Worm (Caenorhabditis elegans) whole organism, L2 larva: ENCODE results near the gene D1005.10.

Source experiments
- F13H6.1 ChIP-seq: sonication (generic microtip); optimal IDR thresholded peaks from 2 replicates; lab custom pipeline; 2016; ENCODE audit warnings: missing genetic modification characterization, missing compliant biosample characterization
- R02D3.7 ChIP-seq: fragments of 150-350 bp; optimal IDR thresholded peaks from 2 replicates; lab custom pipeline; 2014; ENCODE audit warnings: missing biosample characterization, missing genetic modification characterization
- Y55F3AM.14 ChIP-seq: fragments of 200-800 bp; sonication (Bioruptor generic); optimal IDR thresholded peaks from 2 replicates; lab custom pipeline; 2018; ENCODE audit warnings: mild to moderate bottlenecking, missing genetic modification characterization, missing compliant biosample characterization
- ZK546.5 ChIP-seq: sonication (generic microtip); optimal IDR thresholded peaks from 2 replicates; lab custom pipeline; 2017; ENCODE audit warnings: missing biosample characterization, missing genetic modification characterization
- alr-1 ChIP-seq: fragments of 150-350 bp; optimal IDR thresholded peaks from 2 replicates; lab custom pipeline; 2014; ENCODE audit warnings: missing biosample characterization, missing genetic modification characterization
- aly-2 ChIP-seq: fragments of 150-350 bp; optimal IDR thresholded peaks from 2 replicates; lab custom pipeline; 2014; ENCODE audit warnings: missing biosample characterization, missing genetic modification characterization
- ama-1 ChIP-seq: fragments of 150-350 bp; optimal IDR thresholded peaks from 2 replicates; lab custom pipeline; 2018; ENCODE audit warnings: inconsistent platforms
- blmp-1 ChIP-seq: sonication (generic microtip); optimal IDR thresholded peaks from 2 replicates; lab custom pipeline; 2017; ENCODE audit warnings: missing genetic modification characterization, mild to moderate bottlenecking, missing compliant biosample characterization, antibody characterized with exemption, moderate library complexity; ENCODE audit not compliant: insufficient read depth
- ceh-16 ChIP-seq: fragments of 150-350 bp; optimal IDR thresholded peaks from 2 replicates; lab custom pipeline; 2014; ENCODE audit warnings: missing biosample characterization, missing genetic modification characterization
- ceh-82 ChIP-seq: fragments of 150-350 bp; optimal IDR thresholded peaks from 2 replicates; lab custom pipeline; 2014; ENCODE audit warnings: missing biosample characterization, missing genetic modification characterization
- egl-27 ChIP-seq: sonication (generic microtip); optimal IDR thresholded peaks from 3 replicates; lab custom pipeline; 2017; ENCODE audit warnings: missing biosample characterization, missing genetic modification reagents, missing genetic modification characterization
- elt-1 ChIP-seq: fragments of 150-350 bp; optimal IDR thresholded peaks from 2 replicates; lab custom pipeline; 2014; ENCODE audit warnings: missing biosample characterization, missing genetic modification characterization
- elt-3 ChIP-seq: sonication (generic microtip); optimal IDR thresholded peaks from 2 replicates; lab custom pipeline; 2017; ENCODE audit warnings: missing biosample characterization, missing genetic modification characterization
- gmeb-1 ChIP-seq: fragments of 150-350 bp; optimal IDR thresholded peaks from 2 replicates; lab custom pipeline; 2014; ENCODE audit warnings: missing biosample characterization, missing genetic modification characterization
- lin-13 ChIP-seq: fragments of 150-350 bp; optimal IDR thresholded peaks from 2 replicates; lab custom pipeline; 2014; ENCODE audit warnings: missing biosample characterization, missing genetic modification reagents, missing genetic modification characterization
- mbf-1 ChIP-seq: sonication (generic microtip); optimal IDR thresholded peaks from 2 replicates; lab custom pipeline; 2017; ENCODE audit warnings: missing biosample characterization, missing genetic modification characterization
- nhr-10 ChIP-seq: sonication (generic microtip); optimal IDR thresholded peaks from 2 replicates; lab custom pipeline; 2017; ENCODE audit warnings: missing biosample characterization, missing genetic modification characterization
- nhr-12 ChIP-seq: fragments of 150-350 bp; optimal IDR thresholded peaks from 2 replicates; lab custom pipeline; 2014; ENCODE audit warnings: missing biosample characterization, missing genetic modification characterization
- nhr-129 ChIP-seq: fragments of 150-350 bp; optimal IDR thresholded peaks from 2 replicates; lab custom pipeline; 2014; ENCODE audit warnings: missing biosample characterization, missing genetic modification characterization
- nhr-21 ChIP-seq: fragments of 150-350 bp; optimal IDR thresholded peaks from 2 replicates; lab custom pipeline; 2014; ENCODE audit warnings: missing biosample characterization, missing genetic modification characterization
- nhr-23 ChIP-seq: fragments of 150-350 bp; optimal IDR thresholded peaks from 2 replicates; lab custom pipeline; 2014; ENCODE audit warnings: missing biosample characterization, missing genetic modification reagents, missing genetic modification characterization
- nhr-25 ChIP-seq: fragments of 150-350 bp; sonication (generic microtip); optimal IDR thresholded peaks from 3 replicates; lab custom pipeline; 2014; ENCODE audit warnings: missing biosample characterization, missing genetic modification characterization
- nhr-6 ChIP-seq: fragments of 150-350 bp; optimal IDR thresholded peaks from 2 replicates; lab custom pipeline; 2014; ENCODE audit warnings: missing biosample characterization, missing genetic modification characterization
- nhr-77 ChIP-seq: fragments of 150-350 bp; optimal IDR thresholded peaks from 2 replicates; lab custom pipeline; 2014; ENCODE audit warnings: missing biosample characterization, missing genetic modification characterization
- peb-1 ChIP-seq: fragments of 150-350 bp; optimal IDR thresholded peaks from 2 replicates; lab custom pipeline; 2014; ENCODE audit warnings: missing biosample characterization, missing genetic modification characterization
- sem-4 ChIP-seq: fragments of 150-350 bp; optimal IDR thresholded peaks from 2 replicates; lab custom pipeline; 2014; ENCODE audit warnings: missing biosample characterization, missing genetic modification reagents, missing genetic modification characterization
- skn-1 ChIP-seq: sonication (generic microtip); optimal IDR thresholded peaks from 2 replicates; lab custom pipeline; 2017; ENCODE audit warnings: missing biosample characterization, missing genetic modification characterization
- sma-9 ChIP-seq, 2 experiments: fragments of 150-350 bp in 1 of 2; sonication (generic microtip) in 1 of 2; optimal IDR thresholded peaks; 2 replicates each; lab custom pipeline; 2014 to 2016; ENCODE audit warnings: missing genetic modification characterization in 2 of 2, mild to moderate bottlenecking in 1 of 2, missing biosample characterization in 1 of 2, missing compliant biosample characterization in 1 of 2, missing genetic modification reagents in 1 of 2, moderate library complexity in 1 of 2
- snpc-4 ChIP-seq: fragments of 150-350 bp; optimal IDR thresholded peaks from 2 replicates; lab custom pipeline; 2014; ENCODE audit warnings: missing biosample characterization, missing genetic modification characterization
- unc-39 ChIP-seq: fragments of 150-350 bp; optimal IDR thresholded peaks from 2 replicates; lab custom pipeline; 2014; ENCODE audit warnings: missing biosample characterization, missing genetic modification characterization
- zag-1 ChIP-seq: fragments of 150-350 bp; optimal IDR thresholded peaks from 2 replicates; lab custom pipeline; 2014; ENCODE audit warnings: missing biosample characterization, missing genetic modification characterization
- ztf-1 ChIP-seq: fragments of 200-800 bp; sonication (Bioruptor generic); conservative IDR thresholded peaks from 2 replicates; pipeline ENCODE4 v1.3.6; 2022; ENCODE audit warnings: missing genetic modification characterization, missing compliant biosample characterization
- ztf-4 ChIP-seq: fragments of 150-350 bp; optimal IDR thresholded peaks from 2 replicates; lab custom pipeline; 2014; ENCODE audit warnings: missing biosample characterization, missing genetic modification characterization

The D1005.10 gene

ce11 chrX:1494256-1494655 is 8.3 kb upstream of the D1005.10 start, which contains the start of gene F09E10.5:
Gene F09E10.5 (minus strand): TSS chrX:1494356.
- TF ChIP-seq unc-39 (no peak), nhr-10 (tag; lab: Kevin White, UChicago) (no peak), ceh-82 (tag; lab: Kevin White, UChicago) (no peak), sem-4 (tag; lab: Kevin White, UChicago) (no peak), ama-1 (no peak), egl-27 (no peak), elt-3 (no peak), nhr-77 (tag; lab: Kevin White, UChicago) (no peak), nhr-12 (tag; lab: Kevin White, UChicago) (no peak), nhr-23 (no peak), ztf-4 (tag; lab: Kevin White, UChicago) (no peak), gmeb-1 (tag; lab: Kevin White, UChicago) (no peak), ZK546.5 (tag; lab: Kevin White, UChicago) (no peak), zag-1 (tag; lab: Kevin White, UChicago) (no peak), skn-1 (no peak)

DNA sequence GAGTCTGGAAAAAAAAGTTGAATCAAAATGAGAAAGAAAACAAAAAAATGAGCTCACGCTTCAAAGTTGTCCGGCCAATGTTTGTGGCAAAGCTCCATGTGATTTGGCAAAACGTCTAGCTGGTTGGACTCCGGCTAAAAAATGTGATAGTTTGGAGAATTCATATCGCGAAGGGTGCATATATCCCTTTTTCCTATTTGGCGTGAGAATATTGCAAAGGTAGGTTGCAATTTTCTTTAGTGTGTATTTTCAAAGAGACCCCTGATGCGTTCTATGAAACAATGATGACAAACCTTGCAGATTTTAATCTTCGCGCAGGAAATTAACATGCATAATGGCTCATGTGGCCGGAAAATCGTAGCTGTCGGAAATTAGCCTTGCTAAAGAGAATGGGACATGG is 6.2 kb upstream of the D1005.10 start:
- TF ChIP-seq nhr-129 (tag; lab: Kevin White, UChicago) (peak; percentile 9), snpc-4 (tag; lab: Kevin White, UChicago) (no peak)

- no peak for TF ChIP-seq peb-1 (tag; lab: Kevin White, UChicago)
- TF ChIP-seq nhr-77 (tag; lab: Kevin White, UChicago) = no peak
- no peak for TF ChIP-seq nhr-12 (tag; lab: Kevin White, UChicago)
- no peak for TF ChIP-seq aly-2 (tag; lab: Kevin White, UChicago)
- TF ChIP-seq Y55F3AM.14 (GFP tag; lab: Kevin White, UChicago) = no peak
- TF ChIP-seq nhr-25 (tag; lab: Kevin White, UChicago) = no peak
- TF ChIP-seq nhr-6 (tag; lab: Kevin White, UChicago) = no peak
Observed at ce11 chrX:1491036-1491435, 5.1 kb upstream of the D1005.10 start.

DNA sequence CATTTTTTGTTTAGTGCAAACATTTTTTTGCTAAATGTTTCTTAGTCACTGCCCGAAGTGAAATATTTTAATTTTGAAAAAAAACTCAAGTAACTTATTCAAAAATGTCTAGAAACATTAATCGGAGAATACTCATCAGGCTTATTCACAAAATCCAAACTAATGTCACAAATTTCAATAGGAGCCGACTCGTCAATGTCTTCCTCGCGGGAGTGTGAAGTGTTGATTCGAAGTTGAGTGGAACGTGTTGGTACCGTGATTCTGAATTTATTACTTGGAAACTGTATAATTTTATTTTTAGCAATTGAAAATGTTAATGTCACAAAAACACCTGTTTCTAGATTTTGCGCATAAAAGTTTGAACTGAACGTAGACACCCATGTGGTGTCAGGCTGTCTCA is 3.6 kb upstream of the D1005.10 start:
- no peak for TF ChIP-seq unc-39
- TF ChIP-seq sma-9 (GFP tag; optimal IDR thresholded peaks at IDR 0.05; lab: Kevin White, UChicago) = peak; percentile 2
- no peak for TF ChIP-seq sma-9 (tag; optimal IDR thresholded peaks at IDR 0.05; lab: Kevin White, UChicago)
- TF ChIP-seq blmp-1 (tag; lab: Kevin White, UChicago) = no peak
- TF ChIP-seq, all 48 proteins: peak for 1

- TF ChIP-seq mbf-1 (tag; lab: Kevin White, UChicago) = no peak
- no peak for TF ChIP-seq ceh-16 (tag; lab: Kevin White, UChicago)
- no peak for TF ChIP-seq zag-1 (tag; lab: Kevin White, UChicago)
- TF ChIP-seq ceh-82 (tag; lab: Kevin White, UChicago) = no peak
- no peak for TF ChIP-seq R02D3.7
- no peak for TF ChIP-seq peb-1 (tag; lab: Kevin White, UChicago)
- TF ChIP-seq elt-1 = no peak
- TF ChIP-seq ama-1 = no peak
- TF ChIP-seq, all 48 proteins: peak for 0
Observed at ce11 chrX:1488775-1489174, 2.8 kb upstream of the D1005.10 start.

ce11 chrX:1487096-1487495 is 1.1 kb upstream of the D1005.10 start:
- TF ChIP-seq F13H6.1 (tag; lab: Kevin White, UChicago) (no peak), snpc-4 (tag; lab: Kevin White, UChicago) (no peak), ztf-1 (0 out of 2 replicates have a peak, but pooled peaks have one; percentile 47), alr-1 (tag; lab: Kevin White, UChicago) (no peak), nhr-21 (tag; lab: Kevin White, UChicago) (no peak), elt-1 (no peak), lin-13 (GFP tag; lab: Kevin White, UChicago) (no peak)
